Worm (Caenorhabditis elegans): ENCODE data around the gene C05D12.2.
"Not testable (repeated sequence)": the region's sequence is repeated elsewhere in the genome, so short reads cannot be mapped to it uniquely, and the experiment has no call there.

C05D12.2 gene

DNA sequence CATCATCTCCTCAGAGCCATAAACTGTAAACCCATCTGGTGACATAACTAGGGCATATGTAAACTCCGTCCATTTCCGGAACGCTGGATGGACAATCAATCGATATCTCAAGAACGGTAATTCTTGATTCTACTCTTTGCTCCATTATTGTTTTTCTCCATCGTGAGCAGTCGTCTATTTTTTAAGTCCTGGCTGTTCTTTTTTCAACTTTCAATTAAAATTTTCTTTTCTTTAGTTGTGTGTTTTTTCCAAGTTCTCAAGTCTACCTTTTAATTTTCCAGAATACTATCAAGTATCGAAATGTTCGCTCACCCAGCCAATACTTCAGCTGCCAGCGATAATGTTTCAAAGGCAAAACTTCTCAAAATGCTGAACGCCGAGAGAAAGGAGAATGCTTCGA is 15.8 kb downstream of the C05D12.2 start, which contains the start of gene C05D12.5:
TSS of gene C05D12.5 (plus strand) at position 301 of the 400 bp plus-strand sequence.
- no peak for TF ChIP-seq tbx-37 (GFP tag; conservative IDR thresholded peaks at IDR 0.05)
- no peak for TF ChIP-seq tbx-11 (GFP tag; IDR thresholded peaks at IDR 0.05)
- no peak for TF ChIP-seq F13C5.2 (tag; optimal IDR thresholded peaks at IDR 0.05)
- TF ChIP-seq hnd-1 (tag; optimal IDR thresholded peaks at IDR 0.05): no peak

DNA sequence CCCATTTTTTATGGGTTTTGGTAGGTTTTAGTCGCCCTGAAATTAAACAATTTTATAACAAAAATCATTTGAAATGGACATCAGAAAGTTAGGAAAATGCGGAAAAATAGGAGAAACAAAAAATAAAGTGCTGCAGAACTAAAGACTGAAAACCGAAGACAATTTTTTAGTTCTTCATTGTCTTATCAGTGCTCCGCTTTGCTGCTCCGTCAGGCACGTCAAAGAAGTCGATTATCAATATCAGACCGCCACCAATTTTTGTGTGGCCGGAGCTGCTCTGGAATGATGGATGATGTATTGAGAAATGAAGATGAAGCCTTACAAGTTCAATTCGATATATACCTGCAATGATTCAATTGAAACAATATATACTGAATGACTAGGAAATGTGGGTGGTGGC is 20.3 kb downstream of the C05D12.2 start, which contains the start of gene vha-6:
TSS of gene vha-6 (minus strand) at position 36 of the 400 bp plus-strand sequence.
- TF ChIP-seq aly-1 (tag; optimal IDR thresholded peaks at IDR 0.05): no peak
- no peak for TF ChIP-seq sea-1 (GFP tag; conservative IDR thresholded peaks at IDR 0.05)
- TF ChIP-seq ama-1 (optimal IDR thresholded peaks at IDR 0.05): no peak
- no peak for TF ChIP-seq ceh-36 (tag; optimal IDR thresholded peaks at IDR 0.05)
- no peak for TF ChIP-seq flt-1 (GFP tag; IDR thresholded peaks at IDR 0.05)
- no peak for TF ChIP-seq tra-4 (tag; optimal IDR thresholded peaks at IDR 0.05)
- no peak for TF ChIP-seq ets-7 (tag; optimal IDR thresholded peaks at IDR 0.05)
- no peak for TF ChIP-seq ceh-13 (GFP tag; optimal IDR thresholded peaks at IDR 0.05)
- TF ChIP-seq hnd-1 (tag; optimal IDR thresholded peaks at IDR 0.05): no peak
- no peak for TF ChIP-seq hmbx-1 (tag; optimal IDR thresholded peaks at IDR 0.05)
- no peak for TF ChIP-seq scrt-1 (GFP tag; IDR thresholded peaks at IDR 0.05)
- no peak for TF ChIP-seq tbx-37 (GFP tag; conservative IDR thresholded peaks at IDR 0.05)
- no peak for TF ChIP-seq F13C5.2 (tag; optimal IDR thresholded peaks at IDR 0.05)
- no peak for TF ChIP-seq tbx-11 (GFP tag; IDR thresholded peaks at IDR 0.05)

- no peak for TF ChIP-seq scrt-1 (GFP tag; IDR thresholded peaks at IDR 0.05)
- peak; percentile 21 for TF ChIP-seq hmg-4 (GFP tag; optimal IDR thresholded peaks at IDR 0.05)
- no peak for TF ChIP-seq tra-4 (tag; optimal IDR thresholded peaks at IDR 0.05)
- TF ChIP-seq tbx-37 (GFP tag; conservative IDR thresholded peaks at IDR 0.05): no peak
Observed at ce11 chrII:11440265-11440664, 22.2 kb downstream of the C05D12.2 start, which contains the start of gene VW02B12L.2. TSS of gene VW02B12L.2 (minus strand) at chrII:11440329.

DNA sequence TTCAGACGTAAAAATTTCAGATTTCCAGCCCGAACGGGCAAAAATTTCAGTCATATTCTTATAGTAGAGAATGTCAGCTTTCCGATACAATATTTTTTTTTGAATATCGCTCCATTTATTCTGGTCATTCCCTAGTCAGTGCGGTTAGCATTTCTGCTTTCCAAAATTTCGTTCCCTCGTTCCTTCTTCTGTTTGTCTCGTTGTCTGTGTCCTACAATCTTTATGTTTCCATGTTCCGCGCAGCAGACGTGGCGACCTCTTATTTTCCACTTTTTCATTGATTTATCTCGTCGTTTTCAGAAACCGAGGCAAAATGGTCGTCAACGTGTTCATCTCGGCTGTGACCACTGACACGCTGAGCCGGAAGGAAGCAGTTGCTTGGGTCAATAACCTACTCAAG is 24.3 kb downstream of the C05D12.2 start, which contains the start of gene ebp-2:
TSS of gene ebp-2 (plus strand) at position 301 of the 400 bp plus-strand sequence.
- not testable (repeated sequence) for TF ChIP-seq pes-1 (GFP tag; IDR thresholded peaks at IDR 0.05); sea-1 (GFP tag; conservative IDR thresholded peaks at IDR 0.05); ceh-36 (tag; optimal IDR thresholded peaks at IDR 0.05)

DNA sequence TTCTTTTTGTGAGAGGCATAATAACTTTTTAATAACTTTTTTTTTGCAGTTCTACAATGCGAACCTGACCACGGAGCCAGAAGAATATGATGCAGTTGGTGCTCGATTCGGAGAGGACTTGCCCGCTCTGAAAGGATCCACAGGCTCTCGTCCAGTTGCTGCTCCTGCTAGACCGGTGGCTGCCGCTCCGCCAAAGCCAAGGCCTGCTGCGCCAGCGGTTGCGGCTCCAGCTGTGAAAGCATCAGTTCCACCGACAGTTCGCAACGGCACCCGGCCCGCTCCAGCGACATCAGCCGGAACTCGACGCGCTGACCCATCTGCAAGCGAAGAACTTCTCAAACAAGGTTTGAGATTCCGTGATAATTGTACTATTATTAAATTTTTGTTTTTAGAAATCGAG is 25.0 kb downstream of the C05D12.2 start:
- TF ChIP-seq ceh-13 (GFP tag; optimal IDR thresholded peaks at IDR 0.05) (no peak), B0310.2 (tag; optimal IDR thresholded peaks at IDR 0.05) (no peak), F13C5.2 (tag; optimal IDR thresholded peaks at IDR 0.05) (no peak), ama-1 (optimal IDR thresholded peaks at IDR 0.05) (no peak), hmbx-1 (tag; optimal IDR thresholded peaks at IDR 0.05) (no peak), aly-1 (tag; optimal IDR thresholded peaks at IDR 0.05) (no peak), hnd-1 (tag; optimal IDR thresholded peaks at IDR 0.05) (no peak), scrt-1 (GFP tag; IDR thresholded peaks at IDR 0.05) (no peak), hmg-4 (GFP tag; optimal IDR thresholded peaks at IDR 0.05) (no peak), ets-7 (tag; optimal IDR thresholded peaks at IDR 0.05) (no peak), flt-1 (GFP tag; IDR thresholded peaks at IDR 0.05) (no peak), tbx-11 (GFP tag; IDR thresholded peaks at IDR 0.05) (no peak), pes-1 (GFP tag; IDR thresholded peaks at IDR 0.05) (no peak), sea-1 (GFP tag; conservative IDR thresholded peaks at IDR 0.05) (no peak), tbx-37 (GFP tag; conservative IDR thresholded peaks at IDR 0.05) (no peak), tra-4 (tag; optimal IDR thresholded peaks at IDR 0.05) (no peak), ceh-36 (tag; optimal IDR thresholded peaks at IDR 0.05) (no peak)

- no peak for TF ChIP-seq F13C5.2 (tag; optimal IDR thresholded peaks at IDR 0.05)
- no peak for TF ChIP-seq hmg-4 (GFP tag; optimal IDR thresholded peaks at IDR 0.05)
- TF ChIP-seq flt-1 (GFP tag; IDR thresholded peaks at IDR 0.05): no peak
- no peak for TF ChIP-seq scrt-1 (GFP tag; IDR thresholded peaks at IDR 0.05)
- TF ChIP-seq ceh-36 (tag; optimal IDR thresholded peaks at IDR 0.05): no peak
- no peak for TF ChIP-seq B0310.2 (tag; optimal IDR thresholded peaks at IDR 0.05)
- no peak for TF ChIP-seq tbx-37 (GFP tag; conservative IDR thresholded peaks at IDR 0.05)
- no peak for TF ChIP-seq hmbx-1 (tag; optimal IDR thresholded peaks at IDR 0.05)
- no peak for TF ChIP-seq aly-1 (tag; optimal IDR thresholded peaks at IDR 0.05)
- no peak for TF ChIP-seq tbx-11 (GFP tag; IDR thresholded peaks at IDR 0.05)
- no peak for TF ChIP-seq sea-1 (GFP tag; conservative IDR thresholded peaks at IDR 0.05)
- TF ChIP-seq ama-1 (optimal IDR thresholded peaks at IDR 0.05): no peak
- TF ChIP-seq ets-7 (tag; optimal IDR thresholded peaks at IDR 0.05): no peak
Observed at ce11 chrII:11443862-11444261, 25.8 kb downstream of the C05D12.2 start, which contains the start of gene adbp-1. TSS of gene adbp-1 (plus strand) at chrII:11444162.

ce11 chrII:11444973-11445372 is 26.9 kb downstream of the C05D12.2 start, which contains the start of gene W02B12.13:
TSS of gene W02B12.13 (plus strand) at chrII:11445273.
- no peak for TF ChIP-seq ceh-13 (GFP tag; optimal IDR thresholded peaks at IDR 0.05)
- TF ChIP-seq hmg-4 (GFP tag; optimal IDR thresholded peaks at IDR 0.05): no peak
- TF ChIP-seq flt-1 (GFP tag; IDR thresholded peaks at IDR 0.05): no peak
- no peak for TF ChIP-seq pes-1 (GFP tag; IDR thresholded peaks at IDR 0.05)
- TF ChIP-seq hnd-1 (tag; optimal IDR thresholded peaks at IDR 0.05): no peak
- no peak for TF ChIP-seq F13C5.2 (tag; optimal IDR thresholded peaks at IDR 0.05)
- TF ChIP-seq sea-1 (GFP tag; conservative IDR thresholded peaks at IDR 0.05): no peak

ce11 chrII:11448753-11449152 is 30.7 kb downstream of the C05D12.2 start, which contains the start of gene W02B12.1:
TSS of gene W02B12.1 (plus strand) at chrII:11449021.
- no peak for TF ChIP-seq F13C5.2 (tag; optimal IDR thresholded peaks at IDR 0.05)
- TF ChIP-seq B0310.2 (tag; optimal IDR thresholded peaks at IDR 0.05): no peak
- TF ChIP-seq tra-4 (tag; optimal IDR thresholded peaks at IDR 0.05): no peak
- TF ChIP-seq ama-1 (optimal IDR thresholded peaks at IDR 0.05): no peak
- no peak for TF ChIP-seq ceh-36 (tag; optimal IDR thresholded peaks at IDR 0.05)
- TF ChIP-seq hnd-1 (tag; optimal IDR thresholded peaks at IDR 0.05): no peak

Data from whole organism, early embryonic.